Fruit fly (Drosophila melanogaster): ENCODE measurements around the gene CG13723.

The CG13723 gene

DNA sequence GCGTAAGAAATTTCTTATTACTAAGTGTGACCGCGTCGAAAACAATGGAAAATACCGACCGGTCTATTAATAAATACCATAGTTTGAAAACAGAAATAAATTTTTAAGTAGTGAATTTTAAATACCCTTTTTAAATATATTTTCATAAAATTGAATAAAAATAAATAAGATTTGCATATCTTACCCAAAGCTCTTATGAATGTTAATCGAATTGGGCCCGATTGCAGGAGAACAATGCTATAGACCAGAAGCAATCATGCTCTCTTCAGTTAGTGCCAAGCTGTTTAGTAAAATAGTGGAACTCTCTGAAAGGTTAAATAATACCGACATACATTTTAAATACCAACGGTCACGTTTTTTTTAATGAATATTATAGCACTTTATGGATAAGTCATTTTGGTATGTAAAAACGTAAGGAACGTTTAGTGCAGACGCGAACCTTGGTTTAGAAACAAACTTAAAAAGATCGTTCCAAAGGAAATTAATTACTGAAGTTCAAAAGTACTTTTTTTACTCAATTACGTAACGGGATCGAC, 22.1 kb upstream of the CG13723 start, which contains the start of gene Afg3l2:
Gene Afg3l2 (minus strand): TSS at position 51 of the 536 bp plus-strand sequence.
- no peak for TF ChIP-seq CG12219 (GFP tag; optimal IDR thresholded peaks at IDR 0.05)
- no peak for TF ChIP-seq tll (GFP tag; optimal IDR thresholded peaks at IDR 0.05)
- TF ChIP-seq lilli (GFP tag; optimal IDR thresholded peaks at IDR 0.05): peak; percentile 46
- TF ChIP-seq CG12391 (tag; optimal IDR thresholded peaks at IDR 0.05): peak; percentile 59
- no peak for TF ChIP-seq p53 (GFP tag; optimal IDR thresholded peaks at IDR 0.05)
- TF ChIP-seq so (GFP tag; IDR thresholded peaks at IDR 0.05): no peak
- 0 out of 2 replicates have a peak, but pooled peaks have one; percentile 9 for TF ChIP-seq ro (GFP tag; IDR thresholded peaks at IDR 0.05)
- TF ChIP-seq knrl (GFP tag; IDR thresholded peaks at IDR 0.05; ENCODE audit: partially characterized antibody): no peak
- peak; percentile 63 for TF ChIP-seq croc (GFP tag; conservative IDR thresholded peaks at IDR 0.05)
- TF ChIP-seq slp2 (GFP tag; optimal IDR thresholded peaks at IDR 0.05): peak; percentile 12
- TF ChIP-seq exex (tag; optimal IDR thresholded peaks at IDR 0.05): no peak
- TF ChIP-seq Pdp1 (GFP tag; optimal IDR thresholded peaks at IDR 0.05): peak; percentile 46 to 92
- peak; percentile 70 for TF ChIP-seq CG10147 (GFP tag; optimal IDR thresholded peaks at IDR 0.05)
- peak; percentile 7 for TF ChIP-seq CG13775 (GFP tag; optimal IDR thresholded peaks at IDR 0.05)
- TF ChIP-seq CG8089 (GFP tag; optimal IDR thresholded peaks at IDR 0.05): no peak
- no peak for TF ChIP-seq Opbp (GFP tag; IDR thresholded peaks at IDR 0.05; ENCODE audit: partially characterized antibody)
- TF ChIP-seq CG30020 (tag; optimal IDR thresholded peaks at IDR 0.05): peak; percentile 37
- TF ChIP-seq Stat92E (GFP tag; optimal IDR thresholded peaks at IDR 0.05): no peak
- peak; percentile 76; the same call in 1 of the 2 replicates for TF ChIP-seq sob (GFP tag; IDR thresholded peaks at IDR 0.05)
- no peak for TF ChIP-seq CG10274 (GFP tag; optimal IDR thresholded peaks at IDR 0.05)
- no peak for TF ChIP-seq CG17912 (GFP tag; optimal IDR thresholded peaks at IDR 0.05)
- no peak for TF ChIP-seq CG4360 (GFP tag; IDR thresholded peaks at IDR 0.05)
- peak; percentile 79 for TF ChIP-seq phol (tag; optimal IDR thresholded peaks at IDR 0.05)
- TF ChIP-seq CG16863 (GFP tag; optimal IDR thresholded peaks at IDR 0.05): no peak
- TF ChIP-seq Abd-B (GFP tag; optimal IDR thresholded peaks at IDR 0.05): peak; percentile 72
- no peak for TF ChIP-seq Dll (GFP tag; IDR thresholded peaks at IDR 0.05; ENCODE audit: partially characterized antibody)
- peak; percentile 72 for TF ChIP-seq sqz (GFP tag; optimal IDR thresholded peaks at IDR 0.05)
- TF ChIP-seq sr (GFP tag; IDR thresholded peaks at IDR 0.05): no peak
- TF ChIP-seq hb (GFP tag; IDR thresholded peaks at IDR 0.05; ENCODE audit: partially characterized antibody): no peak
- peak; percentile 45 for TF ChIP-seq Antp (GFP tag; optimal IDR thresholded peaks at IDR 0.05)
- peak; percentile 77 for TF ChIP-seq CG14441 (GFP tag; IDR thresholded peaks at IDR 0.05)
- peak; percentile 46 for TF ChIP-seq CG9797 (GFP tag; optimal IDR thresholded peaks at IDR 0.05)
- TF ChIP-seq CG15696 (tag; optimal IDR thresholded peaks at IDR 0.05): peak; percentile 17
- peak; percentile 33 for TF ChIP-seq H2.0 (GFP tag; IDR thresholded peaks at IDR 0.05)
- TF ChIP-seq CG31365 (tag; optimal IDR thresholded peaks at IDR 0.05): no peak
- no peak for TF ChIP-seq nerfin-2 (GFP tag; IDR thresholded peaks at IDR 0.05; ENCODE audit: partially characterized antibody)
- 0 out of 3 replicates have a peak, but pooled peaks have one; percentile 41 for TF ChIP-seq gce (GFP tag; IDR thresholded peaks at IDR 0.05)
- TF ChIP-seq btn (GFP tag; optimal IDR thresholded peaks at IDR 0.05): no peak
- peak; percentile 29 for TF ChIP-seq CG2116 (GFP tag; optimal IDR thresholded peaks at IDR 0.05)
- no peak for TF ChIP-seq lbe (GFP tag; optimal IDR thresholded peaks at IDR 0.05)
- TF ChIP-seq Blimp-1 (GFP tag; optimal IDR thresholded peaks at IDR 0.05): peak; percentile 73
- peak; percentile 52 for TF ChIP-seq NC2β (GFP tag; optimal IDR thresholded peaks at IDR 0.05)
- no peak for TF ChIP-seq sug (tag; optimal IDR thresholded peaks at IDR 0.05)
- peak; percentile 43; the same call in 1 of the 2 replicates for TF ChIP-seq Taf1 (GFP tag; IDR thresholded peaks at IDR 0.05)
- peak; percentile 89 for TF ChIP-seq CG17361 (GFP tag; IDR thresholded peaks at IDR 0.05)
- TF ChIP-seq CG18599 (GFP tag; optimal IDR thresholded peaks at IDR 0.05): peak; percentile 63
- no peak for TF ChIP-seq yki (optimal IDR thresholded peaks at IDR 0.05)
- TF ChIP-seq ash1 (GFP tag; optimal IDR thresholded peaks at IDR 0.05): no peak
- no peak for TF ChIP-seq Camta (GFP tag; optimal IDR thresholded peaks at IDR 0.05)
